Fruit fly (Drosophila melanogaster) whole organism, pupa: Measurements from ENCODE around the gene CG13919.

Experiments
- CG10348 ChIP-seq: fragments of 200-800 bp; sonication (Bioruptor generic); IDR thresholded peaks from 2 replicates; pipeline ENCODE4 v1.3.6; 2022; ENCODE audit warnings: missing biosample characterization, missing genetic modification characterization
- CG12605 ChIP-seq: fragments of 200-800 bp; sonication (Bioruptor generic); IDR thresholded peaks from 2 replicates; pipeline ENCODE4 v1.3.6; 2022; ENCODE audit warnings: missing biosample characterization, missing genetic modification characterization
- CG13204 ChIP-seq: fragments of 200-800 bp; sonication (Bioruptor generic); optimal IDR thresholded peaks from 2 replicates; lab custom pipeline; 2018; ENCODE audit warnings: missing biosample characterization, mild to moderate bottlenecking, missing genetic modification characterization, moderate library complexity
- CG14655 ChIP-seq: fragments of 200-800 bp; sonication (Bioruptor generic); optimal IDR thresholded peaks from 3 replicates; lab custom pipeline; 2017; ENCODE audit warnings: mild to moderate bottlenecking, missing biosample characterization, missing genetic modification reagents, missing genetic modification characterization
- CG15710 ChIP-seq: fragments of 200-800 bp; sonication (Bioruptor generic); optimal IDR thresholded peaks from 2 replicates; lab custom pipeline; 2018; ENCODE audit warnings: missing biosample characterization, mild to moderate bottlenecking, missing genetic modification characterization, moderate library complexity
- CG17806 ChIP-seq: fragments of 200-800 bp; sonication (Bioruptor generic); optimal IDR thresholded peaks from 2 replicates; lab custom pipeline; 2018; ENCODE audit warnings: missing biosample characterization, mild to moderate bottlenecking, missing genetic modification characterization, moderate library complexity
- CG32121 ChIP-seq: fragments of 200-800 bp; sonication (Bioruptor generic); IDR thresholded peaks from 2 replicates; pipeline ENCODE4 v1.3.6; 2022; ENCODE audit warnings: missing biosample characterization, missing genetic modification characterization
- CG34367 ChIP-seq: fragments of 200-800 bp; sonication (Bioruptor generic); optimal IDR thresholded peaks from 2 replicates; lab custom pipeline; 2018; ENCODE audit warnings: missing biosample characterization, mild to moderate bottlenecking, missing genetic modification characterization
- CG4496 ChIP-seq: fragments of 200-800 bp; sonication (Bioruptor generic); IDR thresholded peaks from 3 replicates; pipeline ENCODE4 v1.3.6; 2022; ENCODE audit warnings: missing biosample characterization, missing genetic modification characterization
- CG8159 ChIP-seq: fragments of 200-800 bp; sonication (Bioruptor generic); optimal IDR thresholded peaks from 3 replicates; lab custom pipeline; 2018; ENCODE audit warnings: missing biosample characterization, mild to moderate bottlenecking, missing genetic modification characterization, moderate library complexity
- CG8301 ChIP-seq: fragments of 200-800 bp; sonication (Bioruptor generic); optimal IDR thresholded peaks from 2 replicates; lab custom pipeline; 2018; ENCODE audit warnings: missing biosample characterization, mild to moderate bottlenecking, missing genetic modification characterization
- CG9948 ChIP-seq: fragments of 200-800 bp; sonication (Bioruptor generic); optimal IDR thresholded peaks from 2 replicates; lab custom pipeline; 2018; ENCODE audit warnings: missing biosample characterization, mild to moderate bottlenecking, missing genetic modification characterization, moderate library complexity
- D1 ChIP-seq: fragments of 200-800 bp; sonication (Bioruptor generic); optimal IDR thresholded peaks from 2 replicates; lab custom pipeline; 2018; ENCODE audit warnings: missing biosample characterization, mild to moderate bottlenecking, missing genetic modification characterization, moderate library complexity
- EcR ChIP-seq: fragments of 200-800 bp; sonication (Bioruptor generic); optimal IDR thresholded peaks from 3 replicates; lab custom pipeline; 2019; ENCODE audit warnings: missing biosample characterization, missing genetic modification characterization, mild to moderate bottlenecking, moderate library complexity, missing genetic modification reagents
- Ets98B ChIP-seq: fragments of 200-800 bp; sonication (Bioruptor generic); IDR thresholded peaks from 2 replicates; pipeline ENCODE4 v1.3.6; 2022; ENCODE audit warnings: missing biosample characterization, missing genetic modification characterization
- Pif1A ChIP-seq: fragments of 200-800 bp; sonication (Bioruptor generic); optimal IDR thresholded peaks from 3 replicates; lab custom pipeline; 2016; ENCODE audit warnings: missing biosample characterization, missing genetic modification characterization
- Pif1B ChIP-seq: fragments of 200-800 bp; sonication (Bioruptor generic); optimal IDR thresholded peaks from 3 replicates; lab custom pipeline; 2016; ENCODE audit warnings: missing biosample characterization, missing genetic modification characterization
- Snoo ChIP-seq: fragments of 200-800 bp; sonication (Bioruptor generic); optimal IDR thresholded peaks from 3 replicates; lab custom pipeline; 2017; ENCODE audit warnings: missing biosample characterization, mild to moderate bottlenecking, missing genetic modification characterization, inconsistent platforms
- fd96Ca ChIP-seq: fragments of 200-800 bp; sonication (Bioruptor generic); IDR thresholded peaks from 3 replicates; pipeline ENCODE4 v1.3.6; 2022; ENCODE audit warnings: missing biosample characterization, missing genetic modification characterization
- gl ChIP-seq: fragments of 200-800 bp; sonication (Bioruptor generic); optimal IDR thresholded peaks from 2 replicates; lab custom pipeline; 2018; ENCODE audit warnings: missing biosample characterization, mild to moderate bottlenecking, missing genetic modification characterization
- rn ChIP-seq: fragments of 200-800 bp; sonication (Bioruptor generic); IDR thresholded peaks from 2 replicates; pipeline ENCODE4 v1.3.6; 2022; ENCODE audit warnings: missing biosample characterization, missing genetic modification characterization

The CG13919 gene

dm6 chr3L:1675242-1675641 lies 30.0 kb downstream of the CG13919 start:
- no peak for TF ChIP-seq Pif1A (GFP tag; lab: Kevin White, UChicago)

DNA sequence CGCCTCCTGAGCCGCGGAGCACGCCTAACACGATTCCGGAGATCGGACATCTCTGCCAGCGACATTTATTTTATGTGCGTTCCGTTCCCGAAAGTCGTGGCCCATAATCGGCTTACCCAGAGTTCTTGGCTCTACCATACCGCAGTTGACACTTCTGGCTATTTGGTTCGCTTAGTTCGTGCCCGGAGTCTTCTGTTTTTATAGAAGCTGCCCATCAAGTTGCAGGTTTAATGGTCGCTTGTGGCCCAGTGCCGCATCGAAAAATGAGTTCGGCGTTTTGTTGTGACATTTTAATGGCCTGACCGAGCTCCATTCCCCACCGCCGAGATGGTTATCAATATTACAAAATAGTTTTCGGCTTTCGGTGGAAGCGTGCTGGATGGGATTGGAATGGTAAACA lies 31.0 kb downstream of the CG13919 start:
- TF ChIP-seq Ets98B (GFP tag; lab: Robert Waterston, UW) (no peak), rn (GFP tag; lab: Robert Waterston, UW) (no peak), CG4496 (GFP tag; lab: Robert Waterston, UW) (no peak), CG34367 (no peak)
- TF ChIP-seq, all 21 proteins: peak for 0

DNA sequence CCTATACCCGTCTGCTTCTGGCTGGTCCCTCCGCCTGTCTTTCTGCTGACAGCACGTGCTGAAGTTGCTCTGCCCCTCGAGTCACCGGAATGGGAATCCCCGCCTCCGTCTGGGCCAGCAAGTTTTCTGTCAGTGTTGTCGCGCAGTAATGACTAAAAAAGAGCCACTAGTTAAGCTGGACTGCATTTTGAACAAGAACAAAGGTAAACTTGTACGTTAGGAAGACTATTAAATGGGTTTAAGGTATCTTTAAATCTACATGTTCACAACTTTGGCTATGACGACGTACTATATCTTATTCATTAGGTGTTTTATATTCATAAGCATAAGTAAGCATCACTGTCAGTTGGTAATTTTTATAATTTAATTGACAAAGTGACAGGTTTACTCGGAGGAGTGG lies 34.1 kb downstream of the CG13919 start:
- TF ChIP-seq CG13204 (GFP tag; lab: Kevin White, UChicago) (no peak), EcR (GFP tag; lab: Kevin White, UChicago) (peak; percentile 23), CG10348 (no peak), Snoo (tag; lab: Kevin White, UChicago) (peak; percentile 39), CG14655 (peak; percentile 35), CG12605 (GFP tag; lab: Robert Waterston, UW) (no peak), CG9948 (tag; lab: Kevin White, UChicago) (peak; percentile 28), fd96Ca (no peak), CG8301 (tag; lab: Kevin White, UChicago) (peak; percentile 9), Pif1B (peak; percentile 11), CG17806 (peak; percentile 23), Ets98B (GFP tag; lab: Robert Waterston, UW) (no peak), Pif1A (GFP tag; lab: Kevin White, UChicago) (peak; percentile 36), D1 (no peak), gl (tag; lab: Kevin White, UChicago) (peak; percentile 5), CG34367 (no peak), rn (GFP tag; lab: Robert Waterston, UW) (no peak), CG32121 (no peak), CG4496 (GFP tag; lab: Robert Waterston, UW) (no peak), CG15710 (peak; percentile 38), CG8159 (tag; lab: Kevin White, UChicago) (peak; percentile 61)

DNA sequence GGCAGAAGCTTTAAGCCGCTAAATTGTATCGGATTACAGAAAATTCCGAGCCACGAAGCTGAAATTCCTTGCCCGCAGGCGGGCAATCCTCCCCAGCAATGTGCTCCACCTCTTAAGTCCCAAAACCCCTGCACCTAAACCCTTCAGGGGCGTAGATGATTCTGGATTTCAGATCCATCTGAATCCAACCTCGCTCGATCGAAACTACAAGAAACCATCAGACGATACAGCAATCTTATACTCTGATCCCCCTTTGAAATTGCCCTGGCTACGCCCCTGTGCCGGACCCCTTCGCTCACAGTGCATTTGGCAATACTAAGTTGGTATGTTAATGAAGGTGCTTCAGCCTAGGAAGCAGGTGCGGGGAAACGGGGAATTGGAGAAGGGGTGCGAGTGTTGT lies 37.8 kb downstream of the CG13919 start:
- TF ChIP-seq CG10348 = no peak
- 0 out of 2 replicates have a peak, but pooled peaks have one; percentile 21 for TF ChIP-seq Ets98B (GFP tag; lab: Robert Waterston, UW)
- TF ChIP-seq CG34367 = peak; percentile 41
- peak; percentile 66 for TF ChIP-seq Pif1A (GFP tag; lab: Kevin White, UChicago)
- no peak for TF ChIP-seq EcR (GFP tag; lab: Kevin White, UChicago)
- peak; percentile 63 for TF ChIP-seq CG9948 (tag; lab: Kevin White, UChicago)
- peak; percentile 44 for TF ChIP-seq gl (tag; lab: Kevin White, UChicago)
- peak; percentile 17 for TF ChIP-seq Snoo (tag; lab: Kevin White, UChicago)
- peak; percentile 77 for TF ChIP-seq CG12605 (GFP tag; lab: Robert Waterston, UW)
- TF ChIP-seq CG17806 = peak; percentile 64
- peak; percentile 77 for TF ChIP-seq CG8159 (tag; lab: Kevin White, UChicago)
- peak; percentile 67 for TF ChIP-seq CG15710
- no peak; the same call in 1 of the 2 replicates for TF ChIP-seq rn (GFP tag; lab: Robert Waterston, UW)
- peak; percentile 68 for TF ChIP-seq Pif1B
- peak; percentile 26 for TF ChIP-seq CG8301 (tag; lab: Kevin White, UChicago)
- no peak for TF ChIP-seq CG13204 (GFP tag; lab: Kevin White, UChicago)
- no peak for TF ChIP-seq D1
- TF ChIP-seq CG4496 (GFP tag; lab: Robert Waterston, UW) = peak; percentile 82
- TF ChIP-seq CG14655 = peak; percentile 57
- peak; percentile 71; the same call in 2 of the 3 replicates for TF ChIP-seq fd96Ca
- TF ChIP-seq CG32121 = no peak

dm6 chr3L:1688161-1688560 lies 42.9 kb downstream of the CG13919 start:
- TF ChIP-seq CG9948 (tag; lab: Kevin White, UChicago) (peak; percentile 12), CG8301 (tag; lab: Kevin White, UChicago) (peak; percentile 42), CG4496 (GFP tag; lab: Robert Waterston, UW) (no peak), CG13204 (GFP tag; lab: Kevin White, UChicago) (no peak), CG15710 (no peak), CG14655 (peak; percentile 50), CG8159 (tag; lab: Kevin White, UChicago) (peak; percentile 22), CG12605 (GFP tag; lab: Robert Waterston, UW) (no peak), Snoo (tag; lab: Kevin White, UChicago) (no peak)
- TF ChIP-seq, all 21 proteins: peak for 4

- TF ChIP-seq Ets98B (GFP tag; lab: Robert Waterston, UW) = peak; percentile 28
- peak; percentile 59 for TF ChIP-seq CG13204 (GFP tag; lab: Kevin White, UChicago)
- no peak; the same call in 1 of the 2 replicates for TF ChIP-seq CG12605 (GFP tag; lab: Robert Waterston, UW)
- TF ChIP-seq CG17806 = no peak
- TF ChIP-seq Pif1B = no peak
- no peak for TF ChIP-seq Pif1A (GFP tag; lab: Kevin White, UChicago)
- TF ChIP-seq fd96Ca = peak; percentile 49; the same call in 1 of the 3 replicates
- no peak for TF ChIP-seq CG15710
- peak; percentile 89 for TF ChIP-seq CG4496 (GFP tag; lab: Robert Waterston, UW)
- no peak for TF ChIP-seq CG9948 (tag; lab: Kevin White, UChicago)
- no peak for TF ChIP-seq CG8301 (tag; lab: Kevin White, UChicago)
- TF ChIP-seq CG10348 = no peak
- TF ChIP-seq rn (GFP tag; lab: Robert Waterston, UW) = no peak
- TF ChIP-seq D1 = no peak
- TF ChIP-seq EcR (GFP tag; lab: Kevin White, UChicago) = peak; percentile 26
- TF ChIP-seq CG34367 = no peak
- TF ChIP-seq Snoo (tag; lab: Kevin White, UChicago) = no peak
- TF ChIP-seq CG32121 = no peak
These were observed 43.3 kb downstream of the CG13919 start for dm6 chr3L:1688569-1688968.
